Fruit fly (Drosophila melanogaster) whole organism, embryonic: Measurements from ENCODE around the gene MED22.
A peak's percentile ranks its signal among the peaks of the same experiment; 100 is the strongest.

Source experiments
- Blimp-1 ChIP-seq: fragments of 200-800 bp; sonication (Bioruptor generic); optimal IDR thresholded peaks from 3 replicates; lab custom pipeline; 2018; ENCODE audit warnings: missing biosample characterization, missing genetic modification characterization, mild to moderate bottlenecking, moderate library complexity, missing genetic modification reagents
- CG10959 ChIP-seq: fragments of 200-800 bp; sonication (Bioruptor generic); IDR thresholded peaks from 2 replicates; pipeline ENCODE4 v1.3.6; 2022; ENCODE audit warnings: missing biosample characterization, missing genetic modification characterization
- CG12071 ChIP-seq: fragments of 200-800 bp; sonication (Bioruptor generic); optimal IDR thresholded peaks from 3 replicates; lab custom pipeline; 2018; ENCODE audit warnings: missing biosample characterization, mild to moderate bottlenecking, missing genetic modification characterization
- CG1233 ChIP-seq: fragments of 200-800 bp; sonication (Bioruptor generic); optimal IDR thresholded peaks from 4 replicates; lab custom pipeline; 2018; ENCODE audit warnings: missing biosample characterization, mild to moderate bottlenecking, missing genetic modification characterization
- CG15601 ChIP-seq: fragments of 200-800 bp; sonication (Bioruptor generic); optimal IDR thresholded peaks from 3 replicates; lab custom pipeline; 2019; ENCODE audit warnings: missing biosample characterization, mild to moderate bottlenecking, missing genetic modification characterization, moderate library complexity
- CG16815 ChIP-seq: fragments of 200-800 bp; sonication (Bioruptor generic); optimal IDR thresholded peaks from 3 replicates; lab custom pipeline; 2017; ENCODE audit warnings: missing biosample characterization, mild to moderate bottlenecking, missing genetic modification characterization
- CG1792 ChIP-seq: fragments of 200-800 bp; sonication (Bioruptor generic); optimal IDR thresholded peaks from 2 replicates; lab custom pipeline; 2016; ENCODE audit warnings: missing biosample characterization, missing genetic modification characterization
- CG2199 ChIP-seq: fragments of 200-800 bp; sonication (Bioruptor generic); IDR thresholded peaks from 3 replicates; pipeline ENCODE4 v1.3.6; 2022; ENCODE audit warnings: missing biosample characterization, missing genetic modification characterization
- CG2712 ChIP-seq: fragments of 200-800 bp; optimal IDR thresholded peaks from 3 replicates; lab custom pipeline; 2019; ENCODE audit warnings: missing biosample characterization, mild to moderate bottlenecking, missing genetic modification characterization, moderate library complexity
- CG32772 ChIP-seq: fragments of 200-800 bp; sonication (Bioruptor generic); IDR thresholded peaks from 2 replicates; pipeline ENCODE4 v1.3.6; 2022; ENCODE audit warnings: missing biosample characterization, missing genetic modification characterization
- CG3995 ChIP-seq: fragments of 200-800 bp; sonication (Bioruptor generic); optimal IDR thresholded peaks from 3 replicates; lab custom pipeline; 2016; ENCODE audit warnings: missing biosample characterization, missing genetic modification characterization
- CG4360 ChIP-seq: fragments of 200-800 bp; sonication (Bioruptor generic); IDR thresholded peaks from 2 replicates; pipeline ENCODE4 v1.3.6; 2022; ENCODE audit warnings: missing biosample characterization, missing genetic modification characterization
- CG4820 ChIP-seq: fragments of 200-800 bp; sonication (Bioruptor generic); optimal IDR thresholded peaks from 3 replicates; lab custom pipeline; 2016; ENCODE audit warnings: missing biosample characterization, missing genetic modification characterization
- CG5245 ChIP-seq: fragments of 200-800 bp; sonication (Bioruptor generic); optimal IDR thresholded peaks from 3 replicates; lab custom pipeline; 2016; ENCODE audit warnings: missing biosample characterization, missing genetic modification characterization
- CG9932 ChIP-seq: fragments of 200-800 bp; sonication (Bioruptor generic); IDR thresholded peaks from 2 replicates; pipeline ENCODE4 v1.3.6; 2022; ENCODE audit warnings: missing biosample characterization, missing genetic modification characterization
- Dbx ChIP-seq: fragments of 200-800 bp; sonication (Bioruptor generic); IDR thresholded peaks from 3 replicates; pipeline ENCODE4 v1.3.6; 2022; ENCODE audit warnings: missing biosample characterization, missing genetic modification characterization
- Dfd ChIP-seq, 2 experiments: fragments of >200 bp; optimal IDR thresholded peaks; 2 replicates each; lab custom pipeline; 2017; ENCODE audit warnings: missing biosample characterization in 2 of 2, missing genetic modification characterization in 2 of 2
- Ets97D ChIP-seq: fragments of 200-800 bp; sonication (Bioruptor generic); optimal IDR thresholded peaks from 3 replicates; lab custom pipeline; 2016; ENCODE audit warnings: missing biosample characterization, missing genetic modification characterization
- Fer2 ChIP-seq: fragments of 200-800 bp; sonication (Bioruptor generic); optimal IDR thresholded peaks from 2 replicates; lab custom pipeline; 2018; ENCODE audit warnings: missing biosample characterization, mild to moderate bottlenecking, missing genetic modification characterization, moderate library complexity
- HLH3B ChIP-seq: fragments of 200-800 bp; sonication (Bioruptor generic); IDR thresholded peaks from 2 replicates; pipeline ENCODE4 v1.3.6; 2022; ENCODE audit warnings: missing biosample characterization, missing genetic modification characterization
- Hr78 ChIP-seq, 2 experiments: fragments of 200-800 bp in 1 of 2; fragments of >200 bp in 1 of 2; sonication (Bioruptor generic) in 1 of 2; optimal IDR thresholded peaks; 2 replicates each; lab custom pipeline; 2017 to 2019; ENCODE audit warnings: missing biosample characterization in 2 of 2, missing genetic modification characterization in 2 of 2, mild to moderate bottlenecking in 1 of 2, moderate library complexity in 1 of 2
- Lim3 ChIP-seq: fragments of 200-800 bp; sonication (Bioruptor generic); IDR thresholded peaks from 2 replicates; pipeline ENCODE4 v1.3.6; 2022; ENCODE audit warnings: missing biosample characterization, missing genetic modification characterization
- Med ChIP-seq: fragments of 200-800 bp; sonication (Bioruptor generic); peaks from one replicate; lab custom pipeline; 2016; ENCODE audit warnings: missing biosample characterization, missing genetic modification characterization, mild to moderate bottlenecking, inconsistent platforms, moderate library complexity
- Meics ChIP-seq: fragments of 200-800 bp; sonication (Bioruptor generic); optimal IDR thresholded peaks from 2 replicates; lab custom pipeline; 2017; ENCODE audit warnings: missing biosample characterization, mild to moderate bottlenecking, missing genetic modification characterization
- NC2α ChIP-seq: fragments of 200-800 bp; sonication (Bioruptor generic); optimal IDR thresholded peaks from 2 replicates; lab custom pipeline; 2016; ENCODE audit warnings: missing biosample characterization, missing genetic modification characterization
- Nf-YC ChIP-seq: fragments of 200-800 bp; optimal IDR thresholded peaks from 3 replicates; lab custom pipeline; 2019; ENCODE audit warnings: missing biosample characterization, mild to moderate bottlenecking, missing genetic modification characterization, moderate library complexity
- Pdp1 ChIP-seq, 2 experiments: fragments of 200-800 bp; sonication (Bioruptor generic); optimal IDR thresholded peaks; 3 replicates each; lab custom pipeline; 2016; ENCODE audit warnings: missing biosample characterization in 2 of 2, missing genetic modification characterization in 2 of 2, mild to moderate bottlenecking in 1 of 2, moderate library complexity in 1 of 2
- Rfx ChIP-seq: fragments of 200-800 bp; sonication (Bioruptor generic); IDR thresholded peaks from 2 replicates; pipeline ENCODE4 v1.3.6; 2022; ENCODE audit warnings: missing biosample characterization, missing genetic modification characterization
- Sin3A ChIP-seq: fragments of >200 bp; optimal IDR thresholded peaks from 2 replicates; lab custom pipeline; 2018
- Ssrp ChIP-seq: fragments of 200-800 bp; sonication (Bioruptor generic); optimal IDR thresholded peaks from 2 replicates; lab custom pipeline; 2018; ENCODE audit warnings: missing biosample characterization, mild to moderate bottlenecking, missing genetic modification characterization, moderate library complexity
- ab ChIP-seq: fragments of 200-800 bp; sonication (Bioruptor generic); optimal IDR thresholded peaks from 2 replicates; lab custom pipeline; 2016; ENCODE audit warnings: missing biosample characterization, missing genetic modification characterization
- ac ChIP-seq: fragments of 200-800 bp; sonication (Bioruptor generic); optimal IDR thresholded peaks from 3 replicates; lab custom pipeline; 2017; ENCODE audit warnings: missing biosample characterization, mild to moderate bottlenecking, missing genetic modification characterization
- ato ChIP-seq: fragments of 200-800 bp; sonication (Bioruptor generic); IDR thresholded peaks from 2 replicates; pipeline ENCODE4 v1.3.6; 2022; ENCODE audit warnings: missing biosample characterization, missing genetic modification characterization; ENCODE audit not compliant: partially characterized antibody
- bigmax ChIP-seq: fragments of 200-800 bp; sonication (Bioruptor generic); optimal IDR thresholded peaks from 2 replicates; lab custom pipeline; 2018; ENCODE audit warnings: missing biosample characterization, mild to moderate bottlenecking, missing genetic modification characterization
- bowl ChIP-seq: fragments of 200-800 bp; sonication (Bioruptor generic); IDR thresholded peaks from 2 replicates; pipeline ENCODE4 v1.3.6; 2022; ENCODE audit warnings: missing biosample characterization, missing genetic modification characterization
- crc ChIP-seq: fragments of 200-800 bp; sonication (Bioruptor generic); optimal IDR thresholded peaks from 2 replicates; lab custom pipeline; 2016; ENCODE audit warnings: missing biosample characterization, missing genetic modification characterization
- crp ChIP-seq, 2 experiments: fragments of 200-800 bp; sonication (Bioruptor generic); optimal IDR thresholded peaks; 2 replicates in 1 of 2; 3 replicates in 1 of 2; lab custom pipeline; 2017; ENCODE audit warnings: missing biosample characterization in 2 of 2, missing genetic modification characterization in 2 of 2, mild to moderate bottlenecking in 1 of 2, moderate library complexity in 1 of 2
- da ChIP-seq: fragments of 200-800 bp; sonication (Bioruptor generic); optimal IDR thresholded peaks from 2 replicates; lab custom pipeline; 2016; ENCODE audit warnings: missing biosample characterization, missing genetic modification characterization
- danr ChIP-seq: fragments of 200-800 bp; sonication (Bioruptor generic); IDR thresholded peaks from 2 replicates; pipeline ENCODE4 v1.3.6; 2022; ENCODE audit warnings: missing biosample characterization, missing genetic modification characterization
- dimm ChIP-seq: fragments of 200-800 bp; sonication (Bioruptor generic); IDR thresholded peaks from 2 replicates; pipeline ENCODE4 v1.3.6; 2022; ENCODE audit warnings: missing biosample characterization, missing genetic modification characterization
- exex ChIP-seq: fragments of 200-800 bp; sonication (Bioruptor generic); optimal IDR thresholded peaks from 4 replicates; lab custom pipeline; 2018; ENCODE audit warnings: missing biosample characterization, mild to moderate bottlenecking, missing genetic modification characterization, moderate library complexity
- hth ChIP-seq: fragments of >200 bp; optimal IDR thresholded peaks from 2 replicates; lab custom pipeline; 2017; ENCODE audit warnings: inconsistent platforms
- mirr ChIP-seq: fragments of 200-800 bp; sonication (Bioruptor generic); optimal IDR thresholded peaks from 3 replicates; lab custom pipeline; 2018; ENCODE audit warnings: missing biosample characterization, mild to moderate bottlenecking, missing genetic modification characterization
- mld ChIP-seq: fragments of 200-800 bp; sonication (Bioruptor generic); IDR thresholded peaks from 3 replicates; pipeline ENCODE4 v1.3.6; 2022; ENCODE audit warnings: missing biosample characterization, missing genetic modification characterization; ENCODE audit not compliant: partially characterized antibody
- p53 ChIP-seq: fragments of 200-800 bp; sonication (Bioruptor generic); optimal IDR thresholded peaks from 2 replicates; lab custom pipeline; 2016; ENCODE audit warnings: missing biosample characterization, missing genetic modification characterization
- pzg ChIP-seq: fragments of 200-800 bp; sonication (Bioruptor generic); optimal IDR thresholded peaks from 3 replicates; lab custom pipeline; 2018; ENCODE audit warnings: missing biosample characterization, mild to moderate bottlenecking, missing genetic modification characterization, moderate library complexity
- run ChIP-seq: fragments of 200-800 bp; sonication (Bioruptor generic); optimal IDR thresholded peaks from 3 replicates; lab custom pipeline; 2018; ENCODE audit warnings: missing biosample characterization, mild to moderate bottlenecking, missing genetic modification characterization
- schlank ChIP-seq: fragments of 200-800 bp; sonication (Bioruptor generic); optimal IDR thresholded peaks from 2 replicates; lab custom pipeline; 2018; ENCODE audit warnings: missing biosample characterization, mild to moderate bottlenecking, missing genetic modification characterization
- wdn ChIP-seq: fragments of 200-800 bp; sonication (Bioruptor generic); IDR thresholded peaks from 2 replicates; pipeline ENCODE4 v1.3.6; 2022; ENCODE audit warnings: missing biosample characterization, missing genetic modification characterization
- zen2 ChIP-seq: fragments of 200-800 bp; sonication (Bioruptor generic); IDR thresholded peaks from 3 replicates; pipeline ENCODE4 v1.3.6; 2022; ENCODE audit warnings: missing biosample characterization, missing genetic modification characterization; ENCODE audit not compliant: partially characterized antibody

MED22 gene

dm6 chrX:900725-901345, 27.1 kb upstream of the MED22 start (continued):
- TF ChIP-seq danr (GFP tag; lab: Robert Waterston, UW) (peak; percentile 66), CG12071 (GFP tag; lab: Kevin White, UChicago) (peak; percentile 88), NC2α (peak; percentile 44), ato (no peak), Nf-YC (tag; lab: Kevin White, UChicago) (peak; percentile 60), Dfd (GFP tag; optimal IDR thresholded peaks at IDR 0.05; lab: Kevin White, UChicago) (no peak), CG5245 (GFP tag; lab: Kevin White, UChicago) (peak; percentile 43), schlank (tag; lab: Kevin White, UChicago) (peak; percentile 47), Hr78 (GFP tag; optimal IDR thresholded peaks at IDR 0.05; lab: Kevin White, UChicago) (peak in 1 of 2 experiments; percentile 22), Fer2 (tag; lab: Kevin White, UChicago) (peak; percentile 49), CG9932 (GFP tag; lab: Robert Waterston, UW) (peak; percentile 57), CG1792 (GFP tag; lab: Kevin White, UChicago) (peak; percentile 42), CG3995 (GFP tag; lab: Kevin White, UChicago) (peak; percentile 11), zen2 (no peak), mirr (GFP tag; lab: Kevin White, UChicago) (peak; percentile 51), Dbx (GFP tag; lab: Robert Waterston, UW) (peak; percentile 66), pzg (GFP tag; lab: Kevin White, UChicago) (no peak), run (tag; lab: Kevin White, UChicago) (peak; percentile 44), hth (no peak), crc (GFP tag; lab: Kevin White, UChicago) (peak; percentile 54), Ssrp (tag; lab: Kevin White, UChicago) (peak; percentile 54), CG4360 (0 out of 2 replicates have a peak, but pooled peaks have one; percentile 23), CG4820 (GFP tag; lab: Kevin White, UChicago) (peak; percentile 61), CG15601 (tag; lab: Kevin White, UChicago) (peak; percentile 45), Blimp-1 (peak; percentile 75), Med (GFP tag; lab: Kevin White, UChicago) (peak; percentile 98), bigmax (GFP tag; lab: Kevin White, UChicago) (no peak), crp (GFP tag; optimal IDR thresholded peaks at IDR 0.05; lab: Kevin White, UChicago) (peak in 1 of 2 experiments; percentile 20), CG1233 (peak; percentile 51), CG32772 (GFP tag; lab: Robert Waterston, UW) (peak; percentile 76), ac (peak; percentile 31), bowl (GFP tag; lab: Robert Waterston, UW) (peak; percentile 30; the same call in 1 of the 2 replicates), CG16815 (GFP tag; lab: Kevin White, UChicago) (peak; percentile 60), p53 (GFP tag; lab: Kevin White, UChicago) (peak; percentile 38), wdn (GFP tag; lab: Robert Waterston, UW) (peak; percentile 33; the same call in 1 of the 2 replicates), Meics (GFP tag; lab: Kevin White, UChicago) (peak; percentile 78), HLH3B (GFP tag; lab: Robert Waterston, UW) (peak; percentile 85), exex (tag; lab: Kevin White, UChicago) (no peak), Ets97D (GFP tag; lab: Kevin White, UChicago) (peak; percentile 38), ab (GFP tag; lab: Kevin White, UChicago) (no peak), Lim3 (GFP tag; lab: Robert Waterston, UW) (peak; percentile 43; the same call in 1 of the 2 replicates), mld (no peak), CG10959 (GFP tag; lab: Robert Waterston, UW) (peak; percentile 48), Sin3A (lab: Kevin White, UChicago) (no peak), Rfx (GFP tag; lab: Robert Waterston, UW) (peak; percentile 88), CG2199 (GFP tag; lab: Robert Waterston, UW) (0 out of 3 replicates have a peak, but pooled peaks have one; percentile 27), CG2712 (peak; percentile 83), Pdp1 (GFP tag; optimal IDR thresholded peaks at IDR 0.05; lab: Kevin White, UChicago) (peak; percentile 71 to 87), dimm (GFP tag; lab: Robert Waterston, UW) (no peak), da (GFP tag; lab: Kevin White, UChicago) (peak; percentile 29)
